Fruit fly (Drosophila melanogaster): Measurements from ENCODE around the gene CG10336.

Gene CG10336

DNA sequence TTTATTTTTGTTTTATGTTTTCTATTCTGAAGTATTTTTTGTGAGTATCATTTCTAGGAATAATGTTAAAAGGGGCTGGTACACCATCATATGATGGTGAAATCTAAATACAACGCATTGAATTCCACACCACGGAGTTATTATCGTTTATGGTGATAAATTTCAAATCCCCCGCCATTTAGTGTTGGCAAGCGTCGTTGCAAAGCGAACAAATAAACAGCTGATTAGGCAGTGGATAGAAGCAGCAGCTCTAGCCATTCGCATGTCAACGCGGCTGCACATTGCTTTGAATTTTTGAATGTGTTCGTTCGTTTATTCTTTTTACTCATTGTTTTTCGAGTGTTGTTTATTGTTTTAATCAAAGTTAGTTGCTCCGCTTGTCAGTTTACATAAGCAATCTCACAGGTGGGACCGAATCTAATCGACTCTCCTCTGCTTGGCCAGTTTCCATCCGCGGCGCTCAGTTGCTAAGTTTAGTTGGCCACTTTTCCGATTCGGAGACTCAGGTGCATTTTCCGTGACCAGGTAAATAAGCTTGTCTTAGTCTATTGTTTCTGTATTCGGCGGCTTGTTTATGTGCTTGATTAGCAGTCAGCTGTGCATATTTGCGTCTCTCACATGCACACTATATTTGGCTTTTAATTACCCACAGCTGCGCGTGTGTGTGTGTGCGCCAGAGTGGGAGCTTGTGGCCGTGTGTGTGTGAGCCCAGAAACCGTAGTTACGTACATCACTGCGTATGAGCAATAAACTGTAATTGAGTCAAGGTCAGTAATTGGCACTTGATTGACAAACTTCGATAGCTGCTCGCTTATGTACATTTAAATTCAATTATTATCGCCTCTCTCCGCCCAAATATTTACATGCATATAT lies 12.1 kb upstream of the CG10336 start, which contains the start of the genes Mst36Fa and CG31751:
Gene Mst36Fa, minus strand, starts transcription at position 51 of the 873 bp plus-strand sequence.
Gene CG31751, plus strand, starts transcription at position 274 of the 873 bp plus-strand sequence.
- no peak for TF ChIP-seq CTCF (optimal IDR thresholded peaks at IDR 0.05)

- TF ChIP-seq CTCF (optimal IDR thresholded peaks at IDR 0.05) (no peak), CG8478 (optimal IDR thresholded peaks at IDR 0.05) (no peak)
Measured at dm6 chr2L:18677910-18678639, 11.3 kb upstream of the CG10336 start.

DNA sequence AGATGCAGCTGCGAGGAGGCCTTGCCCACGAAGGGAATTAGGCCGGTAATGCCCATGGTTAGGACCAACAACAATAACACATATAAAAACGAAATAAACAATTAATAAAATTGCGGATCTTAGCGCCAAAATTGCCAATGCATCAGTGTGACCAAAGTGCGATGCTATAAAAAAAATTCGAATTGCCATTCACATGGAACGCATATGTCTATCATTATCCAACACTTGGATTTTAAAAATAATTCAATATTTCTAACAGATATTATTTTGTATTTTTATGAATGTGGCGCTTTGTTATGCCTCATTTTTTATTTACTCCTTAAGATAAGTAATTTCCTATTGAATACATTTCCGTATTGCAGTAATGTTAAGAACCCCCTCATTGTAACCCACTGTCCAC lies 7.4 kb upstream of the CG10336 start, which contains the start of gene tos:
Gene tos, minus strand, starts transcription at position 173 of the 400 bp plus-strand sequence.
- TF ChIP-seq CTCF (optimal IDR thresholded peaks at IDR 0.05) (no peak), CG8478 (optimal IDR thresholded peaks at IDR 0.05) (no peak)

DNA sequence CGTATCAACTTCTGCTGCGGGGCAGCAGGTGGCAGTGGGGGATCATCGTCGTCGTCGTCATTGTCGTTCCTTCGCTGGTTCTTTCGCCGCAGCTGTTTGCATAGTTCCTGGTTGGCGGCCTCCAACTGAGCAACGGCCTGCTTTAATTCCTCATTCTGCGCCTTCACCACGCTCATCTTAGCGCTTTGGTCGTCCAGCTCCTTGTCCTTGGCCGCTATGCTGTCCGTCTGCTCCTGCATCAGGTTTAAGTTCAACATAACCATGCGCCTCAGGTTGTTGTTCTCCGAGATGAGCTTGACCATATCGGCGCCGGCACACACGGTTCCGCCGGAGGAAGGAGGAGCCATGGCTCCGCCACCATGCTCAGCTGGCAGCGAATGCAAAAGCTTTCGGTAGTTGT lies 1.5 kb upstream of the CG10336 start:
- TF ChIP-seq CG8478 (optimal IDR thresholded peaks at IDR 0.05) (no peak), CTCF (optimal IDR thresholded peaks at IDR 0.05) (no peak)

dm6 chr2L:18688646-18689296 lies 557 bp upstream of the CG10336 start, which contains the start of gene msl-1:
TSS of gene msl-1 (minus strand) at chr2L:18688800.
- peak; percentile 36 to 46 for TF ChIP-seq CTCF (optimal IDR thresholded peaks at IDR 0.05)
- TF ChIP-seq CG8478 (optimal IDR thresholded peaks at IDR 0.05) = no peak

dm6 chr2L:18693877-18694723 lies 4.8 kb downstream of the CG10336 start:
- TF ChIP-seq CG8478 (optimal IDR thresholded peaks at IDR 0.05) (no peak), CTCF (optimal IDR thresholded peaks at IDR 0.05) (no peak)

DNA sequence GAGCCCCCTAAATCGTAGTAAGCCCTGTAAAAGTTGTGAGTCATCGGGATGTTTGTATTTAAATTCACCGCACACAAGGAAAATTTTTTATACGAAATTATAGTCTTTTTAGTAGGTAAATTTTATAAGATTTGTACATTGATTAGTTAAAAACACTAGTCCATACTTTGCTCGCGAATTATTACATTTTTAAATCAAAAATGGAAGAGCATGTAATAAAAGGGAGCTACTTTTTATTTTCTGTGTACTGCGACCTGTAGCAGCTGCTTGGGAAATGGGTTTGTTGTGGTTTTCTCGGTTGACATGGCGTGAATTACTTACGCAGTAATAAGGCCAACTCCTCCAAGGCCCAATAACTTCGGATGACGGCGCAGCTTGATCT lies 5.4 kb downstream of the CG10336 start:
- TF ChIP-seq CTCF (optimal IDR thresholded peaks at IDR 0.05) = no peak
- no peak for TF ChIP-seq CG8478 (optimal IDR thresholded peaks at IDR 0.05)

DNA sequence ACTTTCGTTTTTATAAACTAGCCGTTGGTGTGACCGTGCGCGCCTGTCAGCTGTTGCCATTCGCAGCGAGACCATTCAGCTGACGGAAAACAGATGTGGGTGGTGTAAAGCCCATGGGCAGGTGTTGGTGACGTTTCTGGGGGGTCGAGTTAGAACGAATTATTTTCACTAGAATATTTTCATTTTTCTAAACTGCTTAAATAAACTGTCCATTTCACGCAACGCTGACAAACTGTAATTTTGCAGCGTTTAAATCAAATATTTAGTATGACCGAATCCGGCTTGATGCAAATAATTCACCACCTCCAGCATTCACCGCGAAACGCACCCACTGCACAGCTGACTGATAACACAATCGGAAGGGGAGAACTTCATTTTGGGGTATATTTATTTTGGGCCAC lies 6.1 kb downstream of the CG10336 start, which contains the start of the genes CG10383 and CG10338:
Gene CG10383, minus strand, starts transcription at position 199 of the 401 bp plus-strand sequence.
Gene CG10338, plus strand, starts transcription at position 261 of the 401 bp plus-strand sequence.
- TF ChIP-seq CTCF (optimal IDR thresholded peaks at IDR 0.05) = no peak

DNA sequence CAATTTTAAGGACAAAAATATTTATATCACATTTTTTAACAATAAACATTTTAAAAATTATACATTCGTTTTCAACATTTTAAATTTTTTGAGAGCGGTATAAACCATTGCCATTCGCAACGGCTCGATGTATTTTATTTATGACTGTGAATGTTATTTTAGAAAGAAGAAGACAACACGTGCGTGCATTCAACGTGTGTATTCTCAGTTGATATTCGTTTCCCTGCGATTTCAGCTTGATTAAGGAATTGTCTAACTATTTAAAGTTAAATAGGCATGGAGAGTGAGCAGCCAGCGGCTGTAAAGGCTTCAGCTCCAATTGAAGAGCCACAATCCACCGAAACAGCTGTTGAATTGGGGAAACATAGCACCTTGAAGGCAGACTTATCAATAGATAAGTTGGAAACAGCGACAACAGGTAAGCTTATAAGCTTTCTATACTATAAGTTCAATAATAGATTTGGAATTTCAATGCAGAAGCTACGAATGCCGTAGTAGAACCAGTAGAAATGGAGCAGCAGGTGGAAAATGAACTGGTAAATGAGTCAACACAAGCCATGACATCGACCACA lies 9.3 kb downstream of the CG10336 start, which contains the start of gene CG10341:
Gene CG10341, plus strand, starts transcription at position 156 of the 572 bp plus-strand sequence.
- no peak for TF ChIP-seq CG8478 (optimal IDR thresholded peaks at IDR 0.05)
- TF ChIP-seq CTCF (optimal IDR thresholded peaks at IDR 0.05) = no peak

DNA sequence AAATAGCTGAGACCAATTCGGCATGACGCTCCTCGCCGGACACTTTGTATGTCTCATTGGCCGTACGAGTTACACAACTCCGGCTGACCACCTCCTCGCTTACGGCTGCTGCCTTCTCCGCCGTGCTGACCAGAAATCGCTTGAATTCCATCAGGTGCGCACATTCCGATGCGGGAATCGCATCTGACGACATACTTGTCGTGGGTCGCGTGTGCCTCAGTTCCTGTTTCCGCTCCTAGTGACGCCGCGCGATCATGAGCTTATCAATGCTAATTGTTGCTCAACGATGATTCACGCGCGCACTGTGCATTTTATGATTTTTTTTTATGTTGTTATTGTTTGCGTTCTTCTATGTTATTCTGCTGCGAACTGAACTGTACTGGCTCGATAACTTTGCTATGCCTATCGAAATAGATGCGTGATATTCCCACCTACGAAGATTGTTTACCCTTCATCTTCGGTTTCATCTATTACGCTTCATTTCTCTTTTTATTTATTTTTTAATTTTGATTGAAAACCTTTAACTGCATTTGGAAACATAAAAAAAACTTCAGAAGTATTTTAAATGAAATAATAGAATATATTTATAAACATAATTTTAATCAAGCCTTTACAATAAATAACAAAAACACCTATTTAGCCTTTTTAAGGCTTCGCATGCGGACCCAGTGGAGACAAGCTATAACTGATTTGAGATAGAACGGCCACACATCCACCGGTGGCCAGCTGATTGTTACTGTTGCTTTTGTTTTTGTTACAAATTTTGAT lies 13.6 kb downstream of the CG10336 start, which contains the start of the genes CG10376 and CG10343:
Gene CG10376, minus strand, starts transcription at position 385 of the 768 bp plus-strand sequence.
Gene CG10343, plus strand, starts transcription at position 753 of the 768 bp plus-strand sequence.
- TF ChIP-seq CTCF (optimal IDR thresholded peaks at IDR 0.05) = no peak
- no peak for TF ChIP-seq CG8478 (optimal IDR thresholded peaks at IDR 0.05)

DNA sequence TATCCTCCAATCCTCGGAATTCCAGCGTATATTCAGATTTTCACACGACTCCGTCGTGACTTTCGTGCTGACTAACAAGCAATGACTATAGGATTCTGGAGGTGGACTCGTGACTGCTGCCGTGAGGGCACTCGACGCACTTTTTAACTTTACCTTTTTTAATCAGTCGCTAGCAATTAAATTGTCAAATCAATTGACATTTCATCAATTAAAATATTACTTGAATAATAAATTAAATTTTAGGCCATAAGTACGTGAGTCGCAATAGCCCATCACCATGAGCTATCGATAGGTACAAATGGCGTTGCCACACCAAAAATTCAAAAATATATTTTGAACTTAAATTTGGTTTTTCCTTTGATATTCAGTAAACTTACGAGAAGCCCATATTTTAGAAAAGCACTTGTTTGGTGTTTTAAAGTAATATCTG lies 16.3 kb downstream of the CG10336 start, which contains the start of gene Jwa:
Gene Jwa, minus strand, starts transcription at position 87 of the 430 bp plus-strand sequence.
- TF ChIP-seq CG8478 (optimal IDR thresholded peaks at IDR 0.05) (no peak), CTCF (optimal IDR thresholded peaks at IDR 0.05) (no peak)

DNA sequence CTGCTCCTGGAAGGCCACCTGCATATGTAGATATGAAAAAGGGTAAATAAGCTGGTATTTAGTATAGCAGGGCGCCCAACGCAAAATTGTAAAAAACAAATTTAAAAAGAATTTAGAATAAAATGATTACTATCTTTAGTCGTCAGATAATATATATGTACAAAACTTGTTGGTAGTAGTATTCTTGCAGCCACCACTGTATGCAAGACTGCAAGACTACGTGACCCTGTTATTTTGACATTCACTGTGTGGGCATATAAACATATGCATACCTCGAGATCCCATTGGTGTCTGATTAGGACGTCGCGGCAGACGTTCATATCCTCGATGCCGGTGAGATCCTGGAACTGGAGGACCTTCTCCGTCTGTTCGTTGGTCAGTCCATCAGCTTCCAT lies 18.5 kb downstream of the CG10336 start:
- no peak for TF ChIP-seq CTCF (optimal IDR thresholded peaks at IDR 0.05)
- no peak for TF ChIP-seq CG8478 (optimal IDR thresholded peaks at IDR 0.05)
